Fruit fly (Drosophila melanogaster): ENCODE data around the gene Mybbp1A.

Gene Mybbp1A

DNA sequence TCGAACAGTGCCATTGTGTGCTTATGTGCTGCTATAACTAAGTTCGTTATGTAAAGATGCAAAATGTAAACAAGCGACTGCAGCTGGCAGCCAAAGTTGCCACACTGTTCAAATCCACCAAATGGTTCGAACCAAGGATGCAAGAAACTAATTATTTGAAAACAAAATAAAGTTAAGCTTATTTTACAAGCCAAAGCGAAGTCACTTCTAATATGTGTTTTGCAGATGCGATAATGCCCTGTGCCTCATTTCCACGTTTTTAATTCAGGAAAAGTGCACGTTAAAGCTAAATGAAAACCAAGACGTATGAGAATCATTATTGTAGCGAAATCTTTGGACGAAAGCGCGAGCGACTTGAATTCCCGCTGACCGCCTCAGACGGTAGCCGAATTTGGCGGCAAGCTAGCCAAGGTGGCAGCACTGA, 8.4 kb upstream of the Mybbp1A start, which contains the start of the genes CG13365 and Vsp37A (continued):
- TF ChIP-seq Mio (GFP tag; optimal IDR thresholded peaks at IDR 0.05), result no peak
- peak; percentile 46 for TF ChIP-seq CG9705 (GFP tag; optimal IDR thresholded peaks at IDR 0.05)
- TF ChIP-seq usp (GFP tag; optimal IDR thresholded peaks at IDR 0.05), result no peak
- TF ChIP-seq CrebA (GFP tag; optimal IDR thresholded peaks at IDR 0.05; ENCODE audit: borderline replicate concordance), result no peak
- TF ChIP-seq Myc (optimal IDR thresholded peaks at IDR 0.05), result peak; percentile 98
- TF ChIP-seq Dfd (GFP tag; optimal IDR thresholded peaks at IDR 0.05), result no peak
- no peak for TF ChIP-seq OdsH (GFP tag; optimal IDR thresholded peaks at IDR 0.05)
- peak; percentile 41 for TF ChIP-seq ey (GFP tag; optimal IDR thresholded peaks at IDR 0.05)
- peak; percentile 3 for TF ChIP-seq dsf (GFP tag; optimal IDR thresholded peaks at IDR 0.05; ENCODE audit: borderline replicate concordance)
- TF ChIP-seq Hr78 (GFP tag; optimal IDR thresholded peaks at IDR 0.05), result no peak

DNA sequence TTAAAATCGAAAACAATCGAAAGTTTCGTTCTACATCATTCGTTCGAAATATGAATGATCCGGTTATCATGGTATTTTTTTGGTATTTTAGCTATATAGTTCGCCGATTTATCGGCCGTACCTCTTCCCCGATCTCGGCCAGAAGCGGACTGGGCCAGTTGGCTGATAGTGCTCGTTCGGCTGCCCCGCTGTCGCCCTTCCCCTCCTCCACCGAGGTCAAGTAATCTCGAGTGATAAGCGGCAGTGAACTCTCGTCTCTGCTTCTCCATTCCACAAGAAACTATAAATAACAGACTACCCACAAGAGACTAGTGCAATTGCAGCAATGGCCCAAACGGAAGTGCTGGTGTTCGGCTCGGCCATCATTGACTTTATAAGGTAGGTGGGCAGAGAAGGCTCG, 6.2 kb upstream of the Mybbp1A start, which contains the start of gene CG13369:
TSS of gene CG13369 (plus strand) at position 112 of the 400 bp plus-strand sequence.
- TF ChIP-seq foxo (GFP tag; optimal IDR thresholded peaks at IDR 0.05) (no peak), Dfd (GFP tag; optimal IDR thresholded peaks at IDR 0.05) (no peak), pan (optimal IDR thresholded peaks at IDR 0.05) (no peak), jim (GFP tag; optimal IDR thresholded peaks at IDR 0.05) (no peak), lola (GFP tag; optimal IDR thresholded peaks at IDR 0.05) (no peak), Dif (GFP tag; optimal IDR thresholded peaks at IDR 0.05; ENCODE audit: partially characterized antibody) (no peak), Hnf4 (GFP tag; optimal IDR thresholded peaks at IDR 0.05) (no peak), Vsx2 (GFP tag; optimal IDR thresholded peaks at IDR 0.05; ENCODE audit: partially characterized antibody) (no peak), GATAd (GFP tag; optimal IDR thresholded peaks at IDR 0.05) (no peak), Sp1 (GFP tag; optimal IDR thresholded peaks at IDR 0.05) (no peak), Rel (GFP tag; optimal IDR thresholded peaks at IDR 0.05) (no peak), Rel (tag; optimal IDR thresholded peaks at IDR 0.05) (no peak), sv (GFP tag; optimal IDR thresholded peaks at IDR 0.05) (no peak)

DNA sequence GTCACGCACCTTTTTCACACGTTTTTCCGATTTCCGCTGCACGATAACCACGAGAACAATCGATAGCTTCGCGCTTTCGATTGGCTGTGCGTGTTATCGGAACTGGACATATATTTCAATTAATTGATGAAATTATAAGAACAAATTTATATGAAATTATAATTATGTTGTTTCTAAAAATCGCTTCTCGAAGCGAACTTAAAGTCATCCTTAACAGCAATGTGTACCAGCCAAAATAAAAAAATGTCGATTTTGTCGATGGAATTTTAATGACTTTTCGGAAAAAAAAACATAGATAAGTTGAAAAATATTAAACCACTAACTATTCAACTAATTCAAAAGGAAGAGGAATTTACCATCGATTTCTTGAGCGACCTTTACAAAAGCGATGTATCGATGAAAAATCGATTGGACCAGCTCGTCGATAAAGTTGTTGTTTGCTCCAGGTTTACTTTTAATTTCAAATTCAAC, 4.4 kb upstream of the Mybbp1A start, which contains the start of the genes CG13364 and Hinfp:
TSS of gene CG13364 (minus strand) at position 47 of the 471 bp plus-strand sequence.
TSS of gene Hinfp (plus strand) at position 386 of the 471 bp plus-strand sequence.
- no peak for TF ChIP-seq OdsH (GFP tag; optimal IDR thresholded peaks at IDR 0.05)
- peak; percentile 13 for TF ChIP-seq Sp1 (GFP tag; optimal IDR thresholded peaks at IDR 0.05)

DNA sequence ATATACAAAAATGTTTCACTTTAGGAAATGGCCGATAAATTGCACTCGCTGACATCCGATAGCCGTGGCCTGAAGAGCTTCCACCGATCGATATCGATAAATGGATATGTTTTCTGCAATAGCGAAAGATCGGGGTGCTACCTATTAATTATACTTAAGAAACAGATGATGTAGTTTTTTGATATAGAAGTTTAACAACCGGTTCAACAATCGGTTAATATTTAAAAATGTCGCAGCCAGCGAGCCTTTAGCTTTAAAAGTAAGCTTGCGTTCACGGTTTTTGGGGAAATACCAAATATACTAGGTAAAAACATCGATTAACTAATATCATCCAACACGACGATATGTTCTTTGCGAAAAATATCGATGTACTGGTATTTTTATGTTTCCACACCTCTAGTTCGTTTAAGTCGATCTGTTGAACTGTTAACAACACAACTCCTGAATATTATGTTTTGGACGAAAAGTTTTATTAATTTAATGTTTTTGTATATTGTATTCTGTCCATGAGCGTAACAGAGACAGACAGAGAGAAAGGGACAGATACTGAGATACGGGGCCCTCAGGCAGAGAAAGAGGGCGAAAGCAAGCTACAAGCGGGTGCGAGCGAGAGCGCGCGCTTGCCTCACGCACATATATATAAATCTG, 6.0 kb downstream of the Mybbp1A start, which contains the start of gene Dredd:
TSS of gene Dredd (minus strand) at position 51 of the 648 bp plus-strand sequence.
- TF ChIP-seq brk (GFP tag; optimal IDR thresholded peaks at IDR 0.05) (no peak), sv (GFP tag; optimal IDR thresholded peaks at IDR 0.05) (no peak), Sp1 (GFP tag; optimal IDR thresholded peaks at IDR 0.05) (peak; percentile 13), Vsx2 (GFP tag; optimal IDR thresholded peaks at IDR 0.05; ENCODE audit: partially characterized antibody) (no peak), foxo (GFP tag; optimal IDR thresholded peaks at IDR 0.05) (peak in 1 of 2 experiments; percentile 3), psq (GFP tag; optimal IDR thresholded peaks at IDR 0.05) (peak; percentile 2), Hnf4 (GFP tag; optimal IDR thresholded peaks at IDR 0.05) (peak; percentile 6), br (GFP tag; optimal IDR thresholded peaks at IDR 0.05) (no peak), Dfd (GFP tag; optimal IDR thresholded peaks at IDR 0.05) (no peak), fru (GFP tag; optimal IDR thresholded peaks at IDR 0.05) (peak; percentile 18), Rel (GFP tag; optimal IDR thresholded peaks at IDR 0.05) (no peak), Rel (tag; optimal IDR thresholded peaks at IDR 0.05) (peak; percentile 71), HLH106 (tag; optimal IDR thresholded peaks at IDR 0.05) (no peak)

DNA sequence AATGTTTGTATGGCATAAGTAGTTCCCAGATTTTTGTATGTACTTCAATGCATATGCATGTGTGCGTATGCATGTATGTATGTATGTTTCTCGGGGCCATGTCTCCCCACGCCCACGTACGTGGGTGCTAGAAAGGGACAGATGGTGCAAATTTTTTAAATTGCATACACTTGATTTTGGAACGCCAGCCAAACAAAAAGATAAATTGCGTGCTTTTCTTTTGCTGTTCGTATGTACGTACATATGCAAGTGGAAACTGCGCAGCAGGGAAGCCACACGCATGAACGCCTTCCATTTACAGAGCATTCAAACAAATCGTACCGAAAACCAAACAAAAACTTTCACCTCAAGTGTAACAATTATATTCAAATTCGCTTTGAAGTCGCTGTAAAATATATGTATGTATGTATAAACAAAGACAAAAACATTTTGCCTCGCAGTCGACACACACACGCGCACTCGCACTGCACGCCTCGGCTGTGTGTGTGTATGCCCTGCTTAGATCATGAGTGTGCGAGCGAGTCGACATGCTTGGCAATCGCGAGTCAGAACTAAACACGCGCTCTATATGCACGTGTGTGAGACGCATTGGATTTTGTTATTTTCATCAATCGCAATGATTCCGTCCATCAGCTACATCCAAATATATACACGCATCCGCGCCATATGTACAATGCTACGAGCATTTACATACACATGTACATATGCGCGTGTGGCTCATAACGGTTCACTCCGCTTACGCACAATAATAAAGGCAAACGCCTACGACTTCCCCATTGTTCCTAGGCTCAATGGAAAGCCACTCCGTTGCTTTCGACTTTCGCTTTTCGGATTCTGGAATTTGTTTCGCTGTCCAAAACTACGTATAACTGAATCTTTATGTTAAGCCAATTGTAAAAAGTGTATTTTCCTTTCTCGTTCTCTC, 7.3 kb downstream of the Mybbp1A start:
- TF ChIP-seq h (GFP tag; optimal IDR thresholded peaks at IDR 0.05) (peak; percentile 12), N (GFP tag; optimal IDR thresholded peaks at IDR 0.05) (peak; percentile 21), Dif (GFP tag; optimal IDR thresholded peaks at IDR 0.05; ENCODE audit: partially characterized antibody) (peak; percentile 23), foxo (GFP tag; optimal IDR thresholded peaks at IDR 0.05) (no peak)

Measured in whole organism, wandering third instar larva.